Fruit fly (Drosophila melanogaster): Measurements from ENCODE around the gene CG6041.

CG6041 gene

dm6 chrX:5965517-5966397 lies 17.8 kb downstream of the CG6041 start, which contains the start of gene Grip (continued):
- TF ChIP-seq OdsH (GFP tag; optimal IDR thresholded peaks at IDR 0.05) (peak; percentile 7), CG6854 (GFP tag; optimal IDR thresholded peaks at IDR 0.05) (no peak), pdm3 (GFP tag; optimal IDR thresholded peaks at IDR 0.05) (peak; percentile 29), Ets96B (tag; optimal IDR thresholded peaks at IDR 0.05) (peak; percentile 20), Ets21C (GFP tag; optimal IDR thresholded peaks at IDR 0.05) (no peak), CG11294 (GFP tag; IDR thresholded peaks at IDR 0.05) (no peak), acj6 (GFP tag; optimal IDR thresholded peaks at IDR 0.05) (peak; percentile 22), Smox (GFP tag; optimal IDR thresholded peaks at IDR 0.05) (no peak), Hr4 (GFP tag; optimal IDR thresholded peaks at IDR 0.05) (peak; percentile 21), vri (GFP tag; optimal IDR thresholded peaks at IDR 0.05) (no peak), fd59A (GFP tag; optimal IDR thresholded peaks at IDR 0.05) (no peak), eg (GFP tag; IDR thresholded peaks at IDR 0.05) (0 out of 3 replicates have a peak, but pooled peaks have one; percentile 21), achi (GFP tag; optimal IDR thresholded peaks at IDR 0.05) (peak; percentile 35), CG4318 (GFP tag; optimal IDR thresholded peaks at IDR 0.05) (no peak)

- TF ChIP-seq acj6 (GFP tag; optimal IDR thresholded peaks at IDR 0.05) (peak; percentile 60), dsx (GFP tag; optimal IDR thresholded peaks at IDR 0.05; ENCODE audit: poor library complexity, severe bottlenecking) (peak; percentile 50), Eip93F (GFP tag; optimal IDR thresholded peaks at IDR 0.05) (no peak), esn (GFP tag; optimal IDR thresholded peaks at IDR 0.05) (peak; percentile 17), CG3919 (GFP tag; optimal IDR thresholded peaks at IDR 0.05) (peak; percentile 65), CG11762 (GFP tag; optimal IDR thresholded peaks at IDR 0.05; ENCODE audit: insufficient read depth) (peak; percentile 29), Hr4 (GFP tag; optimal IDR thresholded peaks at IDR 0.05) (peak; percentile 74), spab (GFP tag; optimal IDR thresholded peaks at IDR 0.05) (peak; percentile 44), Gug (GFP tag; IDR thresholded peaks at IDR 0.05) (peak; percentile 78), Ets96B (tag; optimal IDR thresholded peaks at IDR 0.05) (peak; percentile 57), CG6808 (GFP tag; optimal IDR thresholded peaks at IDR 0.05) (peak; percentile 40), OdsH (GFP tag; optimal IDR thresholded peaks at IDR 0.05) (peak; percentile 56), lz (GFP tag; optimal IDR thresholded peaks at IDR 0.05) (peak; percentile 29), CG8319 (GFP tag; optimal IDR thresholded peaks at IDR 0.05) (no peak), Sox14 (GFP tag; optimal IDR thresholded peaks at IDR 0.05) (peak; percentile 62), Hr39 (GFP tag; optimal IDR thresholded peaks at IDR 0.05) (peak; percentile 24), fd85E (GFP tag; optimal IDR thresholded peaks at IDR 0.05) (no peak), Sox102F (GFP tag; optimal IDR thresholded peaks at IDR 0.05) (peak; percentile 18), CG6163 (GFP tag; IDR thresholded peaks at IDR 0.05) (peak; percentile 91), CG7368 (GFP tag; optimal IDR thresholded peaks at IDR 0.05) (peak; percentile 39), CG4318 (GFP tag; optimal IDR thresholded peaks at IDR 0.05) (peak; percentile 61), Sox15 (GFP tag; optimal IDR thresholded peaks at IDR 0.05) (no peak), CG34406 (GFP tag; optimal IDR thresholded peaks at IDR 0.05) (peak; percentile 21), CG15336 (GFP tag; IDR thresholded peaks at IDR 0.05) (peak; percentile 87), Blimp-1 (GFP tag; optimal IDR thresholded peaks at IDR 0.05) (no peak), CG8119 (GFP tag; IDR thresholded peaks at IDR 0.05) (peak; percentile 80), Ets21C (GFP tag; optimal IDR thresholded peaks at IDR 0.05) (no peak), CG9139 (GFP tag; optimal IDR thresholded peaks at IDR 0.05) (no peak), dac (GFP tag; optimal IDR thresholded peaks at IDR 0.05) (peak; percentile 53), CG6854 (GFP tag; optimal IDR thresholded peaks at IDR 0.05) (no peak), CG16779 (tag; optimal IDR thresholded peaks at IDR 0.05) (peak; percentile 28), Eip78C (GFP tag) (peak; percentile 84), CG6276 (GFP tag; optimal IDR thresholded peaks at IDR 0.05) (peak; percentile 68), CG10631 (GFP tag; optimal IDR thresholded peaks at IDR 0.05) (peak; percentile 63), Met (GFP tag; optimal IDR thresholded peaks at IDR 0.05) (peak; percentile 44), achi (GFP tag; optimal IDR thresholded peaks at IDR 0.05) (peak; percentile 55), svp (GFP tag) (peak; percentile 67), cyc (GFP tag; optimal IDR thresholded peaks at IDR 0.05) (no peak), CG32006 (GFP tag; optimal IDR thresholded peaks at IDR 0.05) (peak; percentile 79), CG10669 (GFP tag; optimal IDR thresholded peaks at IDR 0.05) (peak; percentile 53)
Measured at dm6 chrX:5968094-5968723, 20.2 kb downstream of the CG6041 start.

All from whole organism, prepupa.